Worm (Caenorhabditis elegans) whole organism, L1 larva: Measurements from ENCODE around the gene dod-19.
A peak's percentile ranks its signal among the peaks of the same experiment; 100 is the strongest.

Experiments used
- C04F5.9 ChIP-seq: sonication (generic microtip); optimal IDR thresholded peaks from 2 replicates; lab custom pipeline; 2016; ENCODE audit warnings: missing genetic modification characterization, missing compliant biosample characterization
- C34B4.2 ChIP-seq: sonication (generic microtip); optimal IDR thresholded peaks from 2 replicates; lab custom pipeline; 2017; ENCODE audit warnings: mild to moderate bottlenecking, missing genetic modification characterization, missing compliant biosample characterization
- F16B12.6 ChIP-seq: fragments of 150-350 bp; optimal IDR thresholded peaks from 2 replicates; lab custom pipeline; 2014; ENCODE audit warnings: missing biosample characterization, missing genetic modification characterization
- Y116A8C.19 ChIP-seq: sonication (generic microtip); optimal IDR thresholded peaks from 2 replicates; lab custom pipeline; 2016; ENCODE audit warnings: missing compliant biosample characterization, missing genetic modification characterization, borderline replicate concordance
- aha-1 ChIP-seq: fragments of 150-350 bp; optimal IDR thresholded peaks from 2 replicates; lab custom pipeline; 2014; ENCODE audit warnings: missing biosample characterization, missing genetic modification characterization
- alr-1 ChIP-seq: fragments of 200-800 bp; sonication (Bioruptor generic); optimal IDR thresholded peaks from 2 replicates; lab custom pipeline; 2018; ENCODE audit warnings: borderline replicate concordance, mild to moderate bottlenecking, missing genetic modification characterization, missing compliant biosample characterization
- ceh-82 ChIP-seq, 3 experiments: fragments of 150-350 bp in 1 of 3; sonication (generic microtip) in 2 of 3; optimal IDR thresholded peaks; 2 replicates each; lab custom pipeline; 2014 to 2017; ENCODE audit warnings: missing biosample characterization in 3 of 3, missing genetic modification characterization in 3 of 3
- ceh-88 ChIP-seq: fragments of 200-800 bp; sonication (Bioruptor generic); IDR thresholded peaks from 2 replicates; pipeline ENCODE4 v1.3.6; 2022; ENCODE audit warnings: missing genetic modification characterization, missing compliant biosample characterization
- dpl-1 ChIP-seq, 3 experiments: fragments of 150-350 bp in 2 of 3; sonication (generic microtip) in 1 of 3; optimal IDR thresholded peaks; 2 replicates each; lab custom pipeline; 2014 to 2017; ENCODE audit warnings: missing biosample characterization in 3 of 3, missing genetic modification characterization in 3 of 3, missing genetic modification reagents in 3 of 3
- dsc-1 ChIP-seq: sonication (generic microtip); optimal IDR thresholded peaks from 2 replicates; lab custom pipeline; 2016; ENCODE audit warnings: mild to moderate bottlenecking, missing genetic modification characterization, missing compliant biosample characterization
- efl-3 ChIP-seq: fragments of 200-800 bp; sonication (Bioruptor generic); optimal IDR thresholded peaks from 2 replicates; lab custom pipeline; 2018; ENCODE audit warnings: mild to moderate bottlenecking, missing genetic modification characterization, missing compliant biosample characterization
- egl-13 ChIP-seq: sonication (generic microtip); optimal IDR thresholded peaks from 2 replicates; lab custom pipeline; 2016; ENCODE audit warnings: missing genotype, missing genetic modification reagents, missing genetic modification characterization, missing compliant biosample characterization
- elt-2 ChIP-seq: sonication (generic microtip); optimal IDR thresholded peaks from 2 replicates; lab custom pipeline; 2016; ENCODE audit warnings: missing genetic modification characterization, mild to moderate bottlenecking, inconsistent platforms, missing compliant biosample characterization, missing genetic modification reagents
- elt-3 ChIP-seq, 6 experiments: fragments of 150-350 bp in 1 of 6; sonication (generic microtip); optimal IDR thresholded peaks; 2 replicates each; lab custom pipeline; 2017 to 2018; ENCODE audit warnings: missing biosample characterization in 6 of 6, missing genetic modification characterization in 6 of 6, inconsistent platforms in 1 of 6
- fkh-4 ChIP-seq: sonication (generic microtip); optimal IDR thresholded peaks from 2 replicates; lab custom pipeline; 2016; ENCODE audit warnings: missing compliant biosample characterization, missing genetic modification characterization, borderline replicate concordance
- fos-1 ChIP-seq: fragments of 150-350 bp; optimal IDR thresholded peaks from 2 replicates; lab custom pipeline; 2014; ENCODE audit warnings: missing biosample characterization, missing genetic modification characterization
- grh-1 ChIP-seq: fragments of 200-800 bp; sonication (Bioruptor generic); IDR thresholded peaks from 2 replicates; pipeline ENCODE4 v1.3.6; 2022; ENCODE audit warnings: missing genetic modification reagents, missing genetic modification characterization, missing compliant biosample characterization
- hlh-4 ChIP-seq: sonication (generic microtip); optimal IDR thresholded peaks from 2 replicates; lab custom pipeline; 2016; ENCODE audit warnings: mild to moderate bottlenecking, missing genetic modification characterization, missing compliant biosample characterization
- jun-1 ChIP-seq: fragments of 150-350 bp; optimal IDR thresholded peaks from 2 replicates; lab custom pipeline; 2014; ENCODE audit warnings: missing biosample characterization, missing genetic modification reagents, missing genetic modification characterization
- lin-13 ChIP-seq: fragments of 150-350 bp; optimal IDR thresholded peaks from 2 replicates; lab custom pipeline; 2014; ENCODE audit warnings: missing biosample characterization, missing genetic modification reagents, missing genetic modification characterization
- lin-35 ChIP-seq, 2 experiments: fragments of 150-350 bp; optimal IDR thresholded peaks; 2 replicates each; lab custom pipeline; 2014; ENCODE audit warnings: missing biosample characterization in 2 of 2, missing genetic modification characterization in 2 of 2, missing genetic modification reagents in 2 of 2
- lin-39 ChIP-seq: fragments of 150-350 bp; optimal IDR thresholded peaks from 2 replicates; lab custom pipeline; 2014; ENCODE audit warnings: missing biosample characterization, missing genetic modification reagents, missing genetic modification characterization
- lsy-2 ChIP-seq, 2 experiments: fragments of 150-350 bp; optimal IDR thresholded peaks; 2 replicates each; lab custom pipeline; 2014; ENCODE audit warnings: missing biosample characterization in 2 of 2, missing genetic modification characterization in 2 of 2
- mab-9 ChIP-seq: fragments of 200-800 bp; sonication (Bioruptor generic); IDR thresholded peaks from 2 replicates; pipeline ENCODE4 v1.3.6; 2022; ENCODE audit warnings: missing genetic modification reagents, missing genetic modification characterization, missing compliant biosample characterization
- mef-2 ChIP-seq: fragments of 150-350 bp; optimal IDR thresholded peaks from 2 replicates; lab custom pipeline; 2014; ENCODE audit warnings: missing biosample characterization, missing genetic modification characterization
- mep-1 ChIP-seq: fragments of 150-350 bp; optimal IDR thresholded peaks from 2 replicates; lab custom pipeline; 2014; ENCODE audit warnings: missing biosample characterization, missing genetic modification characterization
- nhr-12 ChIP-seq: sonication (generic microtip); optimal IDR thresholded peaks from 2 replicates; lab custom pipeline; 2017; ENCODE audit warnings: missing biosample characterization, missing genetic modification characterization
- nhr-237 ChIP-seq: fragments of 150-350 bp; optimal IDR thresholded peaks from 2 replicates; lab custom pipeline; 2014; ENCODE audit warnings: missing biosample characterization, missing genetic modification characterization
- nhr-71 ChIP-seq: sonication (generic microtip); optimal IDR thresholded peaks from 2 replicates; lab custom pipeline; 2016; ENCODE audit warnings: mild to moderate bottlenecking, missing genetic modification characterization, moderate library complexity, missing compliant biosample characterization
- nhr-76 ChIP-seq: sonication (generic microtip); optimal IDR thresholded peaks from 2 replicates; lab custom pipeline; 2017; ENCODE audit warnings: missing biosample characterization, missing genetic modification characterization
- nhr-77 ChIP-seq: fragments of 150-350 bp; optimal IDR thresholded peaks from 2 replicates; lab custom pipeline; 2014; ENCODE audit warnings: missing biosample characterization, missing genetic modification characterization
- nhr-90 ChIP-seq: sonication (generic microtip); optimal IDR thresholded peaks from 2 replicates; lab custom pipeline; 2016; ENCODE audit warnings: mild to moderate bottlenecking, missing genetic modification characterization, missing compliant biosample characterization; ENCODE audit not compliant: poor library complexity
- pqm-1 ChIP-seq: sonication (generic microtip); optimal IDR thresholded peaks from 3 replicates; lab custom pipeline; 2017; ENCODE audit warnings: missing biosample characterization, missing genetic modification characterization
- rnt-1 ChIP-seq: sonication (generic microtip); optimal IDR thresholded peaks from 2 replicates; lab custom pipeline; 2016; ENCODE audit warnings: mild to moderate bottlenecking, missing genetic modification characterization, moderate library complexity, missing compliant biosample characterization
- snpc-4 ChIP-seq: fragments of 150-350 bp; optimal IDR thresholded peaks from 2 replicates; lab custom pipeline; 2014; ENCODE audit warnings: missing biosample characterization, missing genetic modification characterization
- snu-23 ChIP-seq: sonication (generic microtip); optimal IDR thresholded peaks from 2 replicates; lab custom pipeline; 2016; ENCODE audit warnings: missing genetic modification characterization, missing compliant biosample characterization
- sox-4 ChIP-seq: sonication (generic microtip); optimal IDR thresholded peaks from 2 replicates; lab custom pipeline; 2016; ENCODE audit warnings: missing genetic modification characterization, missing compliant biosample characterization
- swsn-7 ChIP-seq: sonication (generic microtip); optimal IDR thresholded peaks from 2 replicates; lab custom pipeline; 2016; ENCODE audit warnings: missing genetic modification characterization, missing compliant biosample characterization
- unc-86 ChIP-seq: sonication (generic microtip); optimal IDR thresholded peaks from 2 replicates; lab custom pipeline; 2016; ENCODE audit warnings: missing genetic modification characterization, missing compliant biosample characterization
- unc-98 ChIP-seq: fragments of 200-800 bp; sonication (Bioruptor generic); IDR thresholded peaks from 2 replicates; pipeline ENCODE4 v1.3.6; 2022; ENCODE audit warnings: missing genetic modification characterization, missing compliant biosample characterization
- vab-15 ChIP-seq: sonication (generic microtip); optimal IDR thresholded peaks from 2 replicates; lab custom pipeline; 2017; ENCODE audit warnings: missing genotype, mild to moderate bottlenecking, missing genetic modification characterization, missing compliant biosample characterization
- zip-4 ChIP-seq: fragments of 200-800 bp; sonication (Bioruptor generic); optimal IDR thresholded peaks from 2 replicates; lab custom pipeline; 2018; ENCODE audit warnings: mild to moderate bottlenecking, missing genetic modification characterization, moderate library complexity, missing compliant biosample characterization
- ztf-11 ChIP-seq, 2 experiments: sonication (generic microtip); optimal IDR thresholded peaks; 2 replicates each; lab custom pipeline; 2016 to 2017; ENCODE audit warnings: missing genetic modification characterization in 2 of 2, missing biosample characterization in 1 of 2, missing compliant biosample characterization in 1 of 2
- ztf-4 ChIP-seq: fragments of 150-350 bp; optimal IDR thresholded peaks from 2 replicates; lab custom pipeline; 2014; ENCODE audit warnings: missing biosample characterization, missing genetic modification characterization

The dod-19 gene

DNA sequence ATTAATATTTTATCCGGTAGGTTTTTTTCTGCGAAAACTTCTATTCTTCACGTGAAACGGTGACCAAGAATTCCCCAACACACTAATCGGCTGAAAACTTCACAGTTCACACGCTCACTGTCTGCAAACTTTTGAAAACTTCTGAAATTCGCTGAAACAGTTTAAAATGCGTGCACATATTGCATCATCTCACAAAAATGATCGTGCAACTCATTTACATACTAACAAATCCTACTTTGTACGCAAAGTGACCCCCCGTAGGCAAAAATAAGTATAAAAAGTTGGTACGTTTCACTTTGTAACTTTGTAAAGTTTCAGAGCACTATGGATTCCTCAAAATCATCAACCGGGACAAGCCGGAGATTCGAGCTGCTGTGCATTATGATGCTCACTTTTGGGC, 26.2 kb downstream of the dod-19 start, which contains the start of gene ZK6.6:
Gene ZK6.6 (plus strand): TSS at position 301 of the 400 bp plus-strand sequence.
- no peak for TF ChIP-seq snpc-4 (tag; lab: Kevin White, UChicago)
- no peak for TF ChIP-seq nhr-77 (tag; lab: Kevin White, UChicago)
- no peak for TF ChIP-seq nhr-237 (tag; lab: Kevin White, UChicago)
- TF ChIP-seq ceh-88: no peak
- no peak for TF ChIP-seq grh-1 (GFP tag; lab: Robert Waterston, UW)
- no peak for TF ChIP-seq dpl-1 (GFP tag; optimal IDR thresholded peaks at IDR 0.05; lab: Kevin White, UChicago)
- TF ChIP-seq mef-2 (tag; lab: Kevin White, UChicago): no peak
- TF ChIP-seq unc-98 (GFP tag; lab: Robert Waterston, UW): no peak
- TF ChIP-seq alr-1 (tag; lab: Kevin White, UChicago): no peak
- no peak for TF ChIP-seq lsy-2 (tag; optimal IDR thresholded peaks at IDR 0.05; lab: Kevin White, UChicago)
- TF ChIP-seq jun-1 (tag; lab: Kevin White, UChicago): no peak
- TF ChIP-seq elt-2: no peak
- TF ChIP-seq unc-86 (tag; lab: Kevin White, UChicago): no peak
- TF ChIP-seq C04F5.9 (tag; lab: Kevin White, UChicago): no peak
- TF ChIP-seq nhr-12 (tag; lab: Kevin White, UChicago): no peak
- TF ChIP-seq aha-1 (tag; lab: Kevin White, UChicago): no peak
- TF ChIP-seq elt-3 (tag; optimal IDR thresholded peaks at IDR 0.05; lab: Kevin White, UChicago): no peak
- TF ChIP-seq zip-4: no peak

DNA sequence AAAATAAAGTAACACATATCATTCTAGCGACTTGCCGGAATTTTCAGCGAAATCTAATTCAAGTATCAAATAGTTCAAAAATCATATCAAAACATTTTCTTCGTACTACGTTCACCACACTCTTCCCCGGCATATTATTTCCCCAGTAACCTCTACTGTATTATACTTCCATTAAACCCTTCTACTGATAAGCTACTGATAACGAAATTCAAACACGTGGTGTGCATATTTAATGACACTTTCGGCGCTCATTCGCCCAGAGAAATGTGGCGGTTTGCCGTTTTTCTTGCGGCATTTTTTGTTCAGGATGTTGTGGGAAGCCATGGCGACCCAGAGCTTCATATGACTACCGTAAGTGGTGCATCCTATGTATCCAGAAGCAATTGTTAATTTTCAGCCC, 29.1 kb downstream of the dod-19 start, which contains the start of gene lipl-5:
Gene lipl-5 (plus strand): TSS at position 259 of the 400 bp plus-strand sequence.
- TF ChIP-seq nhr-77 (tag; lab: Kevin White, UChicago) (no peak), unc-86 (tag; lab: Kevin White, UChicago) (no peak), F16B12.6 (tag; lab: Kevin White, UChicago) (no peak), fos-1 (tag; lab: Kevin White, UChicago) (no peak), elt-2 (peak; percentile 81), lin-35 (GFP tag; optimal IDR thresholded peaks at IDR 0.05; lab: Kevin White, UChicago) (peak in 1 of 2 experiments; percentile 18), fkh-4 (tag; lab: Kevin White, UChicago) (no peak)

DNA sequence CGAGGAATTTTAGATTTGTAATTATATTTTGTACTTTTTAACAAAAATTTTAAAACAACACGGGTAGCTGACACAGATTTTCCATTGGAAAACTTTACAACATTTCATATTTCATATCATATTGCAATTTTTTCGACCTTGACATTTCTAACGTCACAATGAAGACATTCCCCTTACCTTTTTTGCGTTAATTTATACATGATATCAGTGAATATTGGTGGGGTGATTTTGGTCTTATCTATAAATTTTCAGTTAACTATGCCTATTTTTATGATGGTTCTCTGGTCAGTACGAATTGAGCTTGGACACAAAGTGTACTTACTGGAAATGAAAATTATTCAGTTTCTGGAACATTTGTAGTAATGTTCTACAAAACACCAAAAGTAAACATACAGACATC, 30.0 kb downstream of the dod-19 start:
- TF ChIP-seq swsn-7 (no peak), elt-2 (peak; percentile 48)

DNA sequence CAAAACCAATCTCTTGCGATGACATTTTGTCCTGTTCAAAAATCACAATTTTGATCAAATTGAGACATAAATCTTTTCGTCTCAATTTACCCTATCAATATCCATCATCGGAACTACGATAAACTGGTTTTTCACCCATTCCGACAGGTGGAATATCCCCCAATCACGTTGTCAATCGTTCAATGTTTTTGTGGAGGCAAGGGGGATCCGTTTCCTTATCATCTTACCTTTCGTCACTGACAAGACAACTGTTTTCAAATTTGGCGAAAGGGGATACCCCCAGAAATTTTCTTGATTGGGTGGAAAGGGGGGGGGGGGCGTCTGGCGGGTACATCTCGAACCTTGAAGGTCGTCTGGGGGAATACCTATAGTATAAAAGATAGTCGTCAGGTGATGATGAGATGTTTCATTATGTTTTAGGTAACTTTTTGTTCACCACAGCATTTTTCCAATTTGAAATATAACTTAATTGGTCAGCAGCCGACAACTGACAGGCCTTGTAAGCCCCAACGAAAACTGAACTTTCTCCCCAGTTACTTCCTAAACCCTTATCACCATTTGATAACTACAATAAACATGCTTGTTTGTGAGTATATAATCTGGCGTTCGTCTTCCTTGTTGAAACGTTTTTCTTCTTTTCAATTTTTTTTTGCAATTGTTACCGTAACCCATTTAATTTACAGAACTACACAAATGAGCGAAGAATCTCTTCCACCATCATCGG, 33.2 kb downstream of the dod-19 start, which contains the start of gene ZK6.8:
Gene ZK6.8 (plus strand): TSS at position 682 of the 724 bp plus-strand sequence.
- TF ChIP-seq sox-4 (no peak), fos-1 (tag; lab: Kevin White, UChicago) (no peak), ztf-11 (tag; optimal IDR thresholded peaks at IDR 0.05; lab: Kevin White, UChicago) (no peak), lin-13 (GFP tag; lab: Kevin White, UChicago) (no peak), nhr-71 (peak; percentile 79), mep-1 (no peak), egl-13 (tag; lab: Kevin White, UChicago) (no peak), efl-3 (no peak), ceh-82 (tag; optimal IDR thresholded peaks at IDR 0.05; lab: Kevin White, UChicago) (no peak), rnt-1 (tag; lab: Kevin White, UChicago) (no peak), unc-86 (tag; lab: Kevin White, UChicago) (no peak), zip-4 (no peak), Y116A8C.19 (tag; lab: Kevin White, UChicago) (no peak), snu-23 (GFP tag; lab: Kevin White, UChicago) (peak; percentile 49), nhr-90 (tag; lab: Kevin White, UChicago) (peak; percentile 79), nhr-77 (tag; lab: Kevin White, UChicago) (no peak), dsc-1 (tag; lab: Kevin White, UChicago) (no peak), vab-15 (peak; percentile 57), mab-9 (GFP tag; lab: Robert Waterston, UW) (no peak), lin-35 (GFP tag; optimal IDR thresholded peaks at IDR 0.05; lab: Kevin White, UChicago) (peak in 1 of 2 experiments; percentile 67), lin-39 (tag; lab: Kevin White, UChicago) (no peak), pqm-1 (tag; lab: Kevin White, UChicago) (no peak), C34B4.2 (tag; lab: Kevin White, UChicago) (no peak), nhr-76 (no peak), ztf-4 (tag; lab: Kevin White, UChicago) (no peak), F16B12.6 (tag; lab: Kevin White, UChicago) (no peak), ceh-88 (no peak), swsn-7 (no peak), hlh-4 (no peak)
